Worm (Caenorhabditis elegans): ENCODE measurements around the gene cdd-2.

DNA sequence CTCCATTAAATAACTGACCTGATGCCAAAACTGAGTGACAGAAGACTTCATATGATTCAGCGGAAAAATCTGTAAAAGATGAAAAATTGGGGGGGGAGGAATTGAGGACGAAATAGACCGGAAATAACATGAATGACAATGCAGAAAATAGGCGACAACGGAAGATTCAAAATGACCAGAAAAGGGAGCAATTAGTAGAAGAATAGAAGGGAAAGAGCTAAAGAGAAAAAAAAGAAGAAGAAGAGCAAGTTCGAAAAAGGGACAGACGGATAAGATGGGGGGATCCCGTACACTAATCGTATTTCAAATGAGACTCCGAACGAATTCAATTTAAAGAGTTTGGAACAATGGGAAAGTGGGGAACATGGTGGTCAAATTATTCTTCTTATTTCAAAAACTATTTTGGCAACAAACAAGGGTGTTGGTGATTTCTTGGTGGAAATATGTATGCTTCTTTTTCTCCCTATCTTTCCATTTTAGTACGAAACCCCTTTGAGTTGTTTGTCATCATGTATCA, 5.2 kb downstream of the cdd-2 start, which contains the start of gene R05G6.10:
- TF ChIP-seq F23B12.7 (tag; optimal IDR thresholded peaks at IDR 0.05; ENCODE audit: insufficient read depth) = no peak
- TF ChIP-seq F55B11.4 (tag; optimal IDR thresholded peaks at IDR 0.05; ENCODE audit: borderline replicate concordance, insufficient read depth) = no peak
- TF ChIP-seq ztf-25 (GFP tag; IDR thresholded peaks at IDR 0.05) = no peak
- no peak for TF ChIP-seq gei-17 (GFP tag; optimal IDR thresholded peaks at IDR 0.05)
- TF ChIP-seq attf-5 (GFP tag; optimal IDR thresholded peaks at IDR 0.05) = no peak
- no peak for TF ChIP-seq lin-40 (tag; optimal IDR thresholded peaks at IDR 0.05)
- no peak for TF ChIP-seq ets-4 (GFP tag; optimal IDR thresholded peaks at IDR 0.05)
- TF ChIP-seq egl-18 (GFP tag; IDR thresholded peaks at IDR 0.05) = no peak
- no peak for TF ChIP-seq him-1 (tag; optimal IDR thresholded peaks at IDR 0.05)
- no peak for TF ChIP-seq bed-1 (GFP tag; IDR thresholded peaks at IDR 0.05)
- TF ChIP-seq unc-130 (GFP tag; optimal IDR thresholded peaks at IDR 0.05) = no peak
- no peak for TF ChIP-seq nhr-90 (tag; optimal IDR thresholded peaks at IDR 0.05)
